Worm (Caenorhabditis elegans): ENCODE measurements around the gene pes-1.

ce11 chrIV:5012241-5012640, 9.7 kb downstream of the pes-1 start, which contains the start of gene srm-1:
- TF ChIP-seq snpc-4 (GFP tag; optimal IDR thresholded peaks at IDR 0.05) (no peak), snpc-4 (tag; optimal IDR thresholded peaks at IDR 0.05) (no peak), lir-1 (GFP tag; conservative IDR thresholded peaks at IDR 0.05) (no peak), him-1 (tag; optimal IDR thresholded peaks at IDR 0.05) (no peak), K11D2.4 (GFP tag; IDR thresholded peaks at IDR 0.05) (no peak), lsl-1 (GFP tag; optimal IDR thresholded peaks at IDR 0.05) (no peak), hlh-12 (tag; optimal IDR thresholded peaks at IDR 0.05) (no peak), ccch-3 (GFP tag; optimal IDR thresholded peaks at IDR 0.05) (no peak), dox-1 (GFP tag; IDR thresholded peaks at IDR 0.05) (no peak), dpff-1 (tag; optimal IDR thresholded peaks at IDR 0.05) (no peak)
